Worm (Caenorhabditis elegans): ENCODE results near the gene hum-10.

The hum-10 gene

ce11 chrX:4782197-4782596 is at the start of gene hum-10:
Gene hum-10 (minus strand): TSS chrX:4782297.
- no peak for TF ChIP-seq ztf-11 (tag; optimal IDR thresholded peaks at IDR 0.05)

ce11 chrX:4822262-4822661 is 40.2 kb upstream of the hum-10 start, which contains the start of gene R08E3.1:
Gene R08E3.1 (plus strand): TSS chrX:4822647.
- TF ChIP-seq nhr-67 (tag; optimal IDR thresholded peaks at IDR 0.05) = no peak
- TF ChIP-seq elt-1 (tag; optimal IDR thresholded peaks at IDR 0.05) = no peak
- no peak for TF ChIP-seq lsy-12 (tag; optimal IDR thresholded peaks at IDR 0.05)
- no peak for TF ChIP-seq ZK546.5 (tag; optimal IDR thresholded peaks at IDR 0.05)
- peak; percentile 68 for TF ChIP-seq pqm-1 (tag; optimal IDR thresholded peaks at IDR 0.05)
- peak; percentile 46 for TF ChIP-seq pha-4 (tag; optimal IDR thresholded peaks at IDR 0.05)
- TF ChIP-seq zag-1 (tag; optimal IDR thresholded peaks at IDR 0.05) = no peak
- TF ChIP-seq hmg-11 (tag; optimal IDR thresholded peaks at IDR 0.05) = no peak
- no peak for TF ChIP-seq ceh-28 (tag; optimal IDR thresholded peaks at IDR 0.05)
- TF ChIP-seq elt-2 (tag; optimal IDR thresholded peaks at IDR 0.05) = peak; percentile 83
- TF ChIP-seq nhr-77 (tag; optimal IDR thresholded peaks at IDR 0.05) = no peak

ce11 chrX:4821602-4822001 is 39.5 kb upstream of the hum-10 start:
- peak; percentile 84 for TF ChIP-seq elt-2 (tag; optimal IDR thresholded peaks at IDR 0.05)
- no peak for TF ChIP-seq unc-39 (tag; optimal IDR thresholded peaks at IDR 0.05)
- TF ChIP-seq sea-2 (GFP tag; optimal IDR thresholded peaks at IDR 0.05) = no peak
- TF ChIP-seq pqm-1 (tag; optimal IDR thresholded peaks at IDR 0.05) = peak; percentile 32

- no peak for TF ChIP-seq lin-15B (tag; optimal IDR thresholded peaks at IDR 0.05)
- TF ChIP-seq pqm-1 (tag; optimal IDR thresholded peaks at IDR 0.05) = peak; percentile 50
- peak; percentile 88 for TF ChIP-seq elt-2 (tag; optimal IDR thresholded peaks at IDR 0.05)
- TF ChIP-seq egl-5 (tag; optimal IDR thresholded peaks at IDR 0.05) = no peak
- TF ChIP-seq nhr-237 (tag; optimal IDR thresholded peaks at IDR 0.05) = no peak
- TF ChIP-seq eor-1 (tag; optimal IDR thresholded peaks at IDR 0.05) = no peak
- TF ChIP-seq fkh-10 (GFP tag; optimal IDR thresholded peaks at IDR 0.05) = no peak
- no peak for TF ChIP-seq fos-1 (tag; optimal IDR thresholded peaks at IDR 0.05)
- no peak for TF ChIP-seq nhr-25 (tag; optimal IDR thresholded peaks at IDR 0.05)
- no peak for TF ChIP-seq ztf-4 (tag; optimal IDR thresholded peaks at IDR 0.05)
- no peak for TF ChIP-seq jun-1 (tag; optimal IDR thresholded peaks at IDR 0.05)
- peak; percentile 39 for TF ChIP-seq pha-4 (tag; optimal IDR thresholded peaks at IDR 0.05)
These were observed 36.8 kb upstream of the hum-10 start for ce11 chrX:4818872-4819271.

ce11 chrX:4818252-4818651 is 36.2 kb upstream of the hum-10 start, which contains the start of gene R08E3.3:
Gene R08E3.3 (plus strand): TSS chrX:4818593.
- TF ChIP-seq ztf-4 (tag; optimal IDR thresholded peaks at IDR 0.05) (no peak), fos-1 (tag; optimal IDR thresholded peaks at IDR 0.05) (no peak), eor-1 (tag; optimal IDR thresholded peaks at IDR 0.05) (no peak), ceh-82 (tag; optimal IDR thresholded peaks at IDR 0.05) (no peak), nhr-28 (tag; optimal IDR thresholded peaks at IDR 0.05) (no peak), ceh-16 (tag; optimal IDR thresholded peaks at IDR 0.05) (no peak), pqm-1 (tag; optimal IDR thresholded peaks at IDR 0.05) (no peak), nhr-25 (tag; optimal IDR thresholded peaks at IDR 0.05) (peak; percentile 11), skn-1 (tag; optimal IDR thresholded peaks at IDR 0.05) (no peak), ZK546.5 (tag; optimal IDR thresholded peaks at IDR 0.05) (no peak), pha-4 (tag; optimal IDR thresholded peaks at IDR 0.05) (peak; percentile 76), nhr-23 (tag; optimal IDR thresholded peaks at IDR 0.05) (peak; percentile 24), nhr-76 (tag; optimal IDR thresholded peaks at IDR 0.05) (no peak), nfya-1 (tag; optimal IDR thresholded peaks at IDR 0.05; ENCODE audit: insufficient read depth) (peak; percentile 64), nhr-77 (tag; optimal IDR thresholded peaks at IDR 0.05) (no peak), nhr-43 (tag; optimal IDR thresholded peaks at IDR 0.05; ENCODE audit: poor library complexity, severe bottlenecking) (no peak), tbx-2 (tag; optimal IDR thresholded peaks at IDR 0.05) (no peak), elt-2 (tag; optimal IDR thresholded peaks at IDR 0.05) (peak; percentile 22), nhr-12 (tag; optimal IDR thresholded peaks at IDR 0.05) (no peak)

Measured in whole organism, L3 larva.